Worm (Caenorhabditis elegans) whole organism, L1 larva: ENCODE measurements around the gene F43E2.6.

Source experiments
- nhr-237 ChIP-seq: fragments of 150-350 bp; optimal IDR thresholded peaks from 2 replicates; lab custom pipeline; 2014; ENCODE audit warnings: missing biosample characterization, missing genetic modification characterization
- nhr-90 ChIP-seq: sonication (generic microtip); optimal IDR thresholded peaks from 2 replicates; lab custom pipeline; 2016; ENCODE audit warnings: mild to moderate bottlenecking, missing genetic modification characterization, missing compliant biosample characterization; ENCODE audit not compliant: poor library complexity
- snpc-4 ChIP-seq: fragments of 150-350 bp; optimal IDR thresholded peaks from 2 replicates; lab custom pipeline; 2014; ENCODE audit warnings: missing biosample characterization, missing genetic modification characterization

DNA sequence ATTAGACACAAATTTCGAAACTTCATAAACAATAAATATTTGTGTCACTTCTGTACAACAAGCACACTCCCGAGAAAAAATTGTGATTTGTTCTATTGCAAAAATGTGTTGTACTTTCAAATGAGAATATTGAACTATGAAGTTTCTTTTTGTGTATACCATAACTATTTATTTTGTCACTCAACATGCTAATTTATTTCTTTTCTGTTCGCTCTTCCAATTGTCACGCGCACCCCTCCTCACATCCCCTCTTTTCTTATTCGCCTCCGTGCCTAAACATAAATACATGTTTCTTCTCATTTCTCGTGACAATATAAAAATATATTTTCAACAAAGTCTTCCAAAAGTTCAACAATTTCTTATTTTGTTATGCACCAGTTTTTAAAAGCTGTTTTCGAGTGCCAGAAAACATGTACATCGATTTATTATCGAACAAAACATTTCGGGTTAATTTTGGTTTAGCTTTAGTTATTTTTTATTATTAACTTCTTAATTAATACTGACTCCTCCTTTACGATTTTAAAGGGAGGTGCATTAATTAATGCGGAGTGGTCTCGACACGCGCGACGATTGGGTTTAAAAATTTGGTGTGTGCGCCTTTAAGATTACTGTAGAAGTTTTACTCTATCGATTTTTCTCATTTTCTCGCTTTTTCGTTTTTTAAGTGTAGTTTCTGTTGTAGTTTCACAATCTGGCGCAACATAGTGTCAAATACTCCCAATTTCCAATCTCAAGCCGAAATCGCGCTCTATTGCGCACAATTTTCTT lies 25.4 kb upstream of the F43E2.6 start:
- TF ChIP-seq snpc-4 (tag; lab: Kevin White, UChicago) = no peak
- no peak for TF ChIP-seq nhr-90 (tag; lab: Kevin White, UChicago)
- TF ChIP-seq nhr-237 (tag; lab: Kevin White, UChicago) = no peak
